Fruit fly (Drosophila melanogaster) whole organism, embryonic: ENCODE results near the gene Ugt35E2.

ENCODE experiments used
- Bgb ChIP-seq: fragments of 200-800 bp; sonication (Bioruptor generic); IDR thresholded peaks from 2 replicates; pipeline ENCODE4 v1.3.6; 2022; ENCODE audit warnings: missing biosample characterization, missing genetic modification characterization; ENCODE audit not compliant: partially characterized antibody
- BtbVII ChIP-seq: fragments of 200-800 bp; sonication (Bioruptor generic); optimal IDR thresholded peaks from 3 replicates; lab custom pipeline; 2017; ENCODE audit warnings: missing biosample characterization, mild to moderate bottlenecking, missing genetic modification characterization
- CG12104 ChIP-seq: fragments of 200-800 bp; sonication (Bioruptor generic); optimal IDR thresholded peaks from 3 replicates; lab custom pipeline; 2016; ENCODE audit warnings: missing biosample characterization, missing genetic modification characterization
- CG12769 ChIP-seq: fragments of 200-800 bp; sonication (Bioruptor generic); optimal IDR thresholded peaks from 2 replicates; lab custom pipeline; 2019; ENCODE audit warnings: missing biosample characterization, mild to moderate bottlenecking, missing genetic modification characterization, moderate library complexity
- CG14710 ChIP-seq: fragments of 200-800 bp; sonication (Bioruptor generic); optimal IDR thresholded peaks from 3 replicates; lab custom pipeline; 2019; ENCODE audit warnings: missing biosample characterization, mild to moderate bottlenecking, missing genetic modification characterization, moderate library complexity
- CG17361 ChIP-seq: fragments of 200-800 bp; sonication (Bioruptor generic); IDR thresholded peaks from 3 replicates; pipeline ENCODE4 v1.3.6; 2022; ENCODE audit warnings: missing biosample characterization, missing genetic modification characterization
- CG1792 ChIP-seq: fragments of 200-800 bp; sonication (Bioruptor generic); optimal IDR thresholded peaks from 2 replicates; lab custom pipeline; 2016; ENCODE audit warnings: missing biosample characterization, missing genetic modification characterization
- CG18476 ChIP-seq: fragments of 200-800 bp; sonication (Bioruptor generic); optimal IDR thresholded peaks from 2 replicates; lab custom pipeline; 2016; ENCODE audit warnings: missing biosample characterization, mild to moderate bottlenecking, missing genetic modification characterization
- CG2120 ChIP-seq: fragments of 200-800 bp; sonication (Bioruptor generic); optimal IDR thresholded peaks from 3 replicates; lab custom pipeline; 2016; ENCODE audit warnings: missing biosample characterization, missing genetic modification characterization
- CG2202 ChIP-seq: fragments of 200-800 bp; sonication (Bioruptor generic); optimal IDR thresholded peaks from 2 replicates; lab custom pipeline; 2018; ENCODE audit warnings: missing biosample characterization, mild to moderate bottlenecking, missing genetic modification characterization
- CG2875 ChIP-seq: fragments of 200-800 bp; sonication (Bioruptor generic); optimal IDR thresholded peaks from 2 replicates; lab custom pipeline; 2017; ENCODE audit warnings: missing biosample characterization, mild to moderate bottlenecking, missing genetic modification characterization, missing genetic modification reagents
- CG31224 ChIP-seq: fragments of 200-800 bp; sonication (Bioruptor generic); IDR thresholded peaks from 2 replicates; pipeline ENCODE4 v1.3.6; 2022; ENCODE audit warnings: missing biosample characterization, missing genetic modification characterization
- CG32767 ChIP-seq: fragments of 200-800 bp; sonication (Bioruptor generic); IDR thresholded peaks from 2 replicates; pipeline ENCODE4 v1.3.6; 2022; ENCODE audit warnings: missing biosample characterization, missing genetic modification characterization
- CG33557 ChIP-seq: fragments of 200-800 bp; sonication (Bioruptor generic); optimal IDR thresholded peaks from 2 replicates; lab custom pipeline; 2019; ENCODE audit warnings: missing biosample characterization, mild to moderate bottlenecking, missing genetic modification characterization, moderate library complexity
- CG3407 ChIP-seq: fragments of 200-800 bp; sonication (Bioruptor generic); optimal IDR thresholded peaks from 2 replicates; lab custom pipeline; 2018; ENCODE audit warnings: missing biosample characterization, mild to moderate bottlenecking, missing genetic modification characterization
- CG42726 ChIP-seq: fragments of 200-800 bp; sonication (Bioruptor generic); IDR thresholded peaks from 2 replicates; pipeline ENCODE4 v1.3.6; 2022; ENCODE audit warnings: missing biosample characterization, missing genetic modification characterization; ENCODE audit not compliant: partially characterized antibody
- CG4424 ChIP-seq: fragments of 200-800 bp; sonication (Bioruptor generic); optimal IDR thresholded peaks from 3 replicates; lab custom pipeline; 2016; ENCODE audit warnings: missing biosample characterization, missing genetic modification characterization
- CG6683 ChIP-seq: fragments of 200-800 bp; sonication (Bioruptor generic); optimal IDR thresholded peaks from 2 replicates; lab custom pipeline; 2017; ENCODE audit warnings: missing biosample characterization, mild to moderate bottlenecking, missing genetic modification characterization, missing genetic modification reagents
- CG7745 ChIP-seq: fragments of 200-800 bp; sonication (Bioruptor generic); optimal IDR thresholded peaks from 2 replicates; lab custom pipeline; 2018; ENCODE audit warnings: missing biosample characterization, mild to moderate bottlenecking, missing genetic modification characterization, moderate library complexity
- CG8089 ChIP-seq: fragments of 200-800 bp; sonication (Bioruptor generic); optimal IDR thresholded peaks from 3 replicates; lab custom pipeline; 2016; ENCODE audit warnings: missing biosample characterization, missing genetic modification characterization
- CG9609 ChIP-seq: fragments of 200-800 bp; sonication (Bioruptor generic); optimal IDR thresholded peaks from 3 replicates; lab custom pipeline; 2016; ENCODE audit warnings: missing biosample characterization, missing genetic modification characterization
- HHEX ChIP-seq: fragments of 200-800 bp; sonication (Bioruptor generic); optimal IDR thresholded peaks from 3 replicates; lab custom pipeline; 2017; ENCODE audit warnings: missing biosample characterization, mild to moderate bottlenecking, missing genetic modification characterization, missing genetic modification reagents
- HLH4C ChIP-seq: fragments of 200-800 bp; sonication (Bioruptor generic); IDR thresholded peaks from 3 replicates; pipeline ENCODE4 v1.3.6; 2022; ENCODE audit warnings: missing biosample characterization, missing genetic modification characterization; ENCODE audit not compliant: partially characterized antibody
- Hey ChIP-seq: fragments of 200-800 bp; sonication (Bioruptor generic); optimal IDR thresholded peaks from 3 replicates; lab custom pipeline; 2018; ENCODE audit warnings: missing biosample characterization, mild to moderate bottlenecking, missing genetic modification characterization
- HmgD ChIP-seq: fragments of 200-800 bp; sonication (Bioruptor generic); optimal IDR thresholded peaks from 3 replicates; lab custom pipeline; 2016; ENCODE audit warnings: missing biosample characterization, missing genetic modification characterization
- Lhr ChIP-seq: fragments of 200-800 bp; sonication (Bioruptor generic); optimal IDR thresholded peaks from 3 replicates; lab custom pipeline; 2017; ENCODE audit warnings: mild to moderate bottlenecking, missing biosample characterization, missing genetic modification reagents, missing genetic modification characterization
- Lim3 ChIP-seq: fragments of 200-800 bp; sonication (Bioruptor generic); IDR thresholded peaks from 2 replicates; pipeline ENCODE4 v1.3.6; 2022; ENCODE audit warnings: missing biosample characterization, missing genetic modification characterization
- MESR4 ChIP-seq: fragments of 200-800 bp; sonication (Bioruptor generic); optimal IDR thresholded peaks from 2 replicates; lab custom pipeline; 2018; ENCODE audit warnings: missing biosample characterization, mild to moderate bottlenecking, missing genetic modification characterization, moderate library complexity
- MTF-1 ChIP-seq: fragments of 200-800 bp; sonication (Bioruptor generic); optimal IDR thresholded peaks from 2 replicates; lab custom pipeline; 2018; ENCODE audit warnings: missing biosample characterization, mild to moderate bottlenecking, missing genetic modification characterization, borderline replicate concordance
- Myb ChIP-seq: fragments of 200-800 bp; sonication (Bioruptor generic); optimal IDR thresholded peaks from 2 replicates; lab custom pipeline; 2016; ENCODE audit warnings: missing biosample characterization, missing genetic modification characterization
- Nf-YC ChIP-seq: fragments of 200-800 bp; optimal IDR thresholded peaks from 3 replicates; lab custom pipeline; 2019; ENCODE audit warnings: missing biosample characterization, mild to moderate bottlenecking, missing genetic modification characterization, moderate library complexity
- Pdp1 ChIP-seq, 2 experiments: fragments of 200-800 bp; sonication (Bioruptor generic); optimal IDR thresholded peaks; 3 replicates each; lab custom pipeline; 2016; ENCODE audit warnings: missing biosample characterization in 2 of 2, missing genetic modification characterization in 2 of 2, mild to moderate bottlenecking in 1 of 2, moderate library complexity in 1 of 2
- Ptx1 ChIP-seq: fragments of 200-800 bp; sonication (Bioruptor generic); IDR thresholded peaks from 2 replicates; pipeline ENCODE4 v1.3.6; 2022; ENCODE audit warnings: missing biosample characterization, missing genetic modification characterization
- Rx ChIP-seq: fragments of 200-800 bp; sonication (Bioruptor generic); IDR thresholded peaks from 2 replicates; pipeline ENCODE4 v1.3.6; 2022; ENCODE audit warnings: missing biosample characterization, missing genetic modification characterization
- Sox102F ChIP-seq: fragments of 200-800 bp; sonication (Bioruptor generic); optimal IDR thresholded peaks from 2 replicates; lab custom pipeline; 2018; ENCODE audit warnings: missing biosample characterization, mild to moderate bottlenecking, missing genetic modification characterization, moderate library complexity
- Usf ChIP-seq: fragments of 200-800 bp; sonication (Bioruptor generic); optimal IDR thresholded peaks from 2 replicates; lab custom pipeline; 2017; ENCODE audit warnings: missing genotype, missing biosample characterization, missing genetic modification characterization
- Xrp1 ChIP-seq: fragments of 200-800 bp; sonication (Bioruptor generic); IDR thresholded peaks from 2 replicates; pipeline ENCODE4 v1.3.6; 2022; ENCODE audit warnings: missing biosample characterization, missing genetic modification characterization
- ac ChIP-seq: fragments of 200-800 bp; sonication (Bioruptor generic); optimal IDR thresholded peaks from 3 replicates; lab custom pipeline; 2017; ENCODE audit warnings: missing biosample characterization, mild to moderate bottlenecking, missing genetic modification characterization
- al ChIP-seq: fragments of 200-800 bp; sonication (Bioruptor generic); IDR thresholded peaks from 2 replicates; pipeline ENCODE4 v1.3.6; 2022; ENCODE audit warnings: missing biosample characterization, missing genetic modification characterization
- amos ChIP-seq: fragments of 200-800 bp; sonication (Bioruptor generic); IDR thresholded peaks from 2 replicates; pipeline ENCODE4 v1.3.6; 2022; ENCODE audit warnings: missing biosample characterization, missing genetic modification characterization; ENCODE audit not compliant: partially characterized antibody
- bowl ChIP-seq: fragments of 200-800 bp; sonication (Bioruptor generic); IDR thresholded peaks from 2 replicates; pipeline ENCODE4 v1.3.6; 2022; ENCODE audit warnings: missing biosample characterization, missing genetic modification characterization
- caup ChIP-seq: fragments of 200-800 bp; sonication (Bioruptor generic); optimal IDR thresholded peaks from 3 replicates; lab custom pipeline; 2017; ENCODE audit warnings: missing biosample characterization, mild to moderate bottlenecking, missing genetic modification characterization, moderate library complexity; ENCODE audit not compliant: severe bottlenecking
- cwo ChIP-seq: fragments of 200-800 bp; sonication (Bioruptor generic); optimal IDR thresholded peaks from 3 replicates; lab custom pipeline; 2017; ENCODE audit warnings: missing biosample characterization, missing genetic modification characterization, mild to moderate bottlenecking, moderate library complexity, missing genetic modification reagents
- disco-r ChIP-seq: fragments of 200-800 bp; sonication (Bioruptor generic); optimal IDR thresholded peaks from 2 replicates; lab custom pipeline; 2016; ENCODE audit warnings: missing biosample characterization, missing genetic modification characterization
- gem ChIP-seq: fragments of 200-800 bp; sonication (Bioruptor generic); optimal IDR thresholded peaks from 2 replicates; lab custom pipeline; 2019; ENCODE audit warnings: missing biosample characterization, mild to moderate bottlenecking, missing genetic modification characterization, moderate library complexity
- grn ChIP-seq: fragments of 200-800 bp; sonication (Bioruptor generic); optimal IDR thresholded peaks from 3 replicates; lab custom pipeline; 2017; ENCODE audit warnings: missing biosample characterization, missing genetic modification characterization
- run ChIP-seq: fragments of 200-800 bp; sonication (Bioruptor generic); optimal IDR thresholded peaks from 3 replicates; lab custom pipeline; 2018; ENCODE audit warnings: missing biosample characterization, mild to moderate bottlenecking, missing genetic modification characterization
- sob ChIP-seq: fragments of 200-800 bp; sonication (Bioruptor generic); IDR thresholded peaks from 2 replicates; pipeline ENCODE4 v1.3.6; 2022; ENCODE audit warnings: missing biosample characterization, missing genetic modification characterization
- vnd ChIP-seq: fragments of 200-800 bp; sonication (Bioruptor generic); IDR thresholded peaks from 3 replicates; pipeline ENCODE4 v1.3.6; 2022; ENCODE audit warnings: missing biosample characterization, missing genetic modification characterization; ENCODE audit not compliant: partially characterized antibody

Ugt35E2 gene

DNA sequence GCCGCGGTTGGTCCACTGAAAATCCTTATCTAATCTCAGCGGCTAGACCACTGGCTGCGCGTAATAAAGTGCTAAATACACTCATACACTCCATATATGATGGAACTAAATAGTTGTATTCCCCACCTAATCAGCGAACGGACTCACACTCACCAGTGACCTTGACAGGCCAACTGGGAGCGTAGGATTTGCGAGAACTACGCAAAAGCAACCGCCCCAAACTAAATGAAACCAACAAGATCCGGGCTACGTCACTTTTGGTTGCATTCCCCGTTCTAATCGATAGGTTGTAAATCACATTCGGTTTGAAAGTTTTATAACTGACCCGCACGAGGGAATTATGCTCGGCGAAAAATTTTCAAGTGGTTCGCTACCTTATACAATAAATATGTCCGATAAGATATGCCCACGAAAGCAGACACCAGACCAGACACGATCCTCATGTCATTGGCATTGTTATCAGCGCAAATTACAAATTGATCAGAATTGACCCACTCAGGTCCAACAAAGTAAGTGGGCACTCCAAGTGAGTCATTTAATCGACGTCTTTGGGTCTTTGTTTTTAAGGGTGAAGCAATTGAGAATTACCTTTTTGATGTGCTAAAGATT, 31.6 kb upstream of the Ugt35E2 start (continued):
- TF ChIP-seq Pdp1 (GFP tag; optimal IDR thresholded peaks at IDR 0.05; lab: Kevin White, UChicago), result peak in 1 of 2 experiments; percentile 84
- TF ChIP-seq Bgb, result no peak
- TF ChIP-seq ac (GFP tag; lab: Kevin White, UChicago), result no peak
- TF ChIP-seq CG42726 (GFP tag; lab: Robert Waterston, UW), result no peak
- peak; percentile 32 for TF ChIP-seq BtbVII (GFP tag; lab: Kevin White, UChicago)
- no peak for TF ChIP-seq Myb (GFP tag; lab: Kevin White, UChicago)
- no peak for TF ChIP-seq HmgD
- TF ChIP-seq HHEX (GFP tag; lab: Kevin White, UChicago), result no peak
- no peak for TF ChIP-seq Xrp1 (GFP tag; lab: Robert Waterston, UW)
- TF ChIP-seq CG18476 (GFP tag; lab: Kevin White, UChicago), result no peak
- TF ChIP-seq CG8089, result no peak
- TF ChIP-seq grn (GFP tag; lab: Kevin White, UChicago), result peak; percentile 87
- TF ChIP-seq Ptx1 (GFP tag; lab: Robert Waterston, UW), result no peak
- TF ChIP-seq CG9609 (GFP tag; lab: Kevin White, UChicago), result no peak
- no peak for TF ChIP-seq Sox102F (GFP tag; lab: Kevin White, UChicago)
- TF ChIP-seq Usf (GFP tag; lab: Kevin White, UChicago), result no peak
- TF ChIP-seq Nf-YC, result no peak
- peak; percentile 83 for TF ChIP-seq Hey
- TF ChIP-seq cwo (GFP tag; lab: Kevin White, UChicago), result peak; percentile 86
- TF ChIP-seq caup (GFP tag; lab: Kevin White, UChicago), result no peak
- no peak for TF ChIP-seq MTF-1 (GFP tag; lab: Kevin White, UChicago)
- no peak for TF ChIP-seq al (GFP tag; lab: Robert Waterston, UW)
- no peak for TF ChIP-seq HLH4C (GFP tag; lab: Robert Waterston, UW)
- TF ChIP-seq sob (GFP tag; lab: Robert Waterston, UW), result 0 out of 2 replicates have a peak, but pooled peaks have one; percentile 9
- TF ChIP-seq CG33557 (GFP tag; lab: Kevin White, UChicago), result no peak
- TF ChIP-seq CG17361 (GFP tag; lab: Robert Waterston, UW), result no peak
- TF ChIP-seq amos, result no peak
- TF ChIP-seq CG4424 (GFP tag; lab: Kevin White, UChicago), result no peak
- TF ChIP-seq run (tag; lab: Kevin White, UChicago), result no peak
- no peak for TF ChIP-seq CG6683 (GFP tag; lab: Kevin White, UChicago)
- no peak for TF ChIP-seq CG2875
- peak; percentile 74 for TF ChIP-seq CG31224 (GFP tag; lab: Robert Waterston, UW)
- TF ChIP-seq bowl (GFP tag; lab: Robert Waterston, UW), result no peak
- TF ChIP-seq Rx, result no peak
- TF ChIP-seq Lim3, result no peak
- TF ChIP-seq CG2202 (tag; lab: Kevin White, UChicago), result no peak
- TF ChIP-seq disco-r, result no peak
- TF ChIP-seq Lhr (GFP tag; lab: Kevin White, UChicago), result no peak
- no peak for TF ChIP-seq CG14710 (tag; lab: Kevin White, UChicago)
- peak; percentile 29 for TF ChIP-seq CG7745 (tag; lab: Kevin White, UChicago)
- 0 out of 3 replicates have a peak, but pooled peaks have one; percentile 31 for TF ChIP-seq vnd (GFP tag; lab: Robert Waterston, UW)
- TF ChIP-seq CG12769 (tag; lab: Kevin White, UChicago), result peak; percentile 6
- no peak for TF ChIP-seq MESR4
- TF ChIP-seq CG2120, result no peak
- TF ChIP-seq CG32767 (GFP tag; lab: Robert Waterston, UW), result no peak
- TF ChIP-seq CG1792 (GFP tag; lab: Kevin White, UChicago), result no peak
- TF ChIP-seq gem (tag; lab: Kevin White, UChicago), result peak; percentile 41
- no peak for TF ChIP-seq CG12104
- TF ChIP-seq CG3407, result no peak
